Fruit fly (Drosophila melanogaster): ENCODE results near the gene bora.

bora gene

DNA sequence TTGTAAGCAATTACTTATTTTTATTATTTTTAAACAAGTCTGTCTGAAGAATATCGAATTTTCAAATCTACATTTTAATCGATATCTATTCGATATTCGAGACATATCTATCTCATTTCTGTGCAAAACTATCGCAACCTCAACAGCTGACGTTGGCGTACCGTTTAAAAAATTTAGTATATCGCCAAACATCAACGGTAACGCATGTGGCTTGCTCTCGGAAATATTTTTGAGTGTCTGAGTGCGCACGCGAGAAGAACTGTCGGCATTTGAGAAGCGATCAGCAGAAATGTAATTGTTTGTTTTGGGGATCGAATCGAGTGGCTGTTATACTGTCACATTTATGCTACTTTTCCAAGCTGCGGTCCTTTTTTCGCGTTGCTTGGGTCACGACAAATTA lies 3.3 kb downstream of the bora start, which contains the start of gene MYPT-75D:
TSS of gene MYPT-75D (plus strand) at position 174 of the 400 bp plus-strand sequence.
- TF ChIP-seq ss (GFP tag; optimal IDR thresholded peaks at IDR 0.05) = peak in 1 of 2 experiments; percentile 14
- TF ChIP-seq Hr4 (GFP tag; optimal IDR thresholded peaks at IDR 0.05) = no peak
- no peak for TF ChIP-seq CG1621 (tag; optimal IDR thresholded peaks at IDR 0.05)
- TF ChIP-seq fkh (GFP tag; optimal IDR thresholded peaks at IDR 0.05) = peak; percentile 70
- no peak for TF ChIP-seq CG10669 (GFP tag; optimal IDR thresholded peaks at IDR 0.05)
- peak; percentile 31 for TF ChIP-seq vri (GFP tag; optimal IDR thresholded peaks at IDR 0.05)
- TF ChIP-seq net (GFP tag; optimal IDR thresholded peaks at IDR 0.05) = no peak
- peak; percentile 80 for TF ChIP-seq Eip78C (GFP tag)
- TF ChIP-seq OdsH (GFP tag; optimal IDR thresholded peaks at IDR 0.05) = no peak
- TF ChIP-seq CG3032 (tag; optimal IDR thresholded peaks at IDR 0.05) = no peak
- TF ChIP-seq dsx (GFP tag; optimal IDR thresholded peaks at IDR 0.05; ENCODE audit: poor library complexity, severe bottlenecking) = peak; percentile 29
- TF ChIP-seq salr (GFP tag; optimal IDR thresholded peaks at IDR 0.05) = no peak
- peak; percentile 6 for TF ChIP-seq Sox102F (GFP tag; optimal IDR thresholded peaks at IDR 0.05)
- TF ChIP-seq CG8632 (GFP tag; optimal IDR thresholded peaks at IDR 0.05) = no peak
- TF ChIP-seq Met (GFP tag; optimal IDR thresholded peaks at IDR 0.05) = no peak
- no peak for TF ChIP-seq CG4318 (GFP tag; optimal IDR thresholded peaks at IDR 0.05)
- TF ChIP-seq Smox (GFP tag; optimal IDR thresholded peaks at IDR 0.05) = no peak
- TF ChIP-seq achi (GFP tag; optimal IDR thresholded peaks at IDR 0.05) = no peak
- no peak for TF ChIP-seq Hr39 (GFP tag; optimal IDR thresholded peaks at IDR 0.05)
- no peak for TF ChIP-seq Lpt (GFP tag; optimal IDR thresholded peaks at IDR 0.05)
- no peak for TF ChIP-seq spab (GFP tag; optimal IDR thresholded peaks at IDR 0.05)
- TF ChIP-seq lz (GFP tag; optimal IDR thresholded peaks at IDR 0.05) = no peak
- no peak for TF ChIP-seq Ets96B (tag; optimal IDR thresholded peaks at IDR 0.05)
- TF ChIP-seq CG6163 (GFP tag; IDR thresholded peaks at IDR 0.05) = no peak; the same call in 2 of the 3 replicates
- TF ChIP-seq CG3919 (GFP tag; optimal IDR thresholded peaks at IDR 0.05) = peak; percentile 18
- TF ChIP-seq Eip93F (GFP tag; optimal IDR thresholded peaks at IDR 0.05) = no peak
- no peak for TF ChIP-seq CG11294 (GFP tag; IDR thresholded peaks at IDR 0.05)
- TF ChIP-seq CG8119 (GFP tag; IDR thresholded peaks at IDR 0.05) = no peak
- no peak for TF ChIP-seq esn (GFP tag; optimal IDR thresholded peaks at IDR 0.05)
- no peak for TF ChIP-seq fd85E (GFP tag; optimal IDR thresholded peaks at IDR 0.05)
- no peak for TF ChIP-seq CG34406 (GFP tag; optimal IDR thresholded peaks at IDR 0.05)
- TF ChIP-seq CG6792 (GFP tag; optimal IDR thresholded peaks at IDR 0.05) = peak; percentile 0
- no peak for TF ChIP-seq CG11902 (GFP tag; optimal IDR thresholded peaks at IDR 0.05)
- TF ChIP-seq pdm3 (GFP tag; optimal IDR thresholded peaks at IDR 0.05) = no peak
- no peak for TF ChIP-seq Hr38 (GFP tag; optimal IDR thresholded peaks at IDR 0.05)
- no peak for TF ChIP-seq Sox15 (GFP tag; optimal IDR thresholded peaks at IDR 0.05)
- TF ChIP-seq Sox14 (GFP tag; optimal IDR thresholded peaks at IDR 0.05) = peak; percentile 54
- TF ChIP-seq CG10631 (GFP tag; optimal IDR thresholded peaks at IDR 0.05) = no peak
- TF ChIP-seq CG8319 (GFP tag; optimal IDR thresholded peaks at IDR 0.05) = no peak
- no peak for TF ChIP-seq CG6808 (GFP tag; optimal IDR thresholded peaks at IDR 0.05)
- no peak for TF ChIP-seq fd59A (GFP tag; optimal IDR thresholded peaks at IDR 0.05)
- TF ChIP-seq CG7368 (GFP tag; optimal IDR thresholded peaks at IDR 0.05) = no peak
- TF ChIP-seq eg (GFP tag; IDR thresholded peaks at IDR 0.05) = no peak
- TF ChIP-seq CG32006 (GFP tag; optimal IDR thresholded peaks at IDR 0.05) = no peak
- TF ChIP-seq CG16779 (tag; optimal IDR thresholded peaks at IDR 0.05) = no peak
